Fruit fly (Drosophila melanogaster): ENCODE measurements around the gene CG17549.

Gene CG17549

DNA sequence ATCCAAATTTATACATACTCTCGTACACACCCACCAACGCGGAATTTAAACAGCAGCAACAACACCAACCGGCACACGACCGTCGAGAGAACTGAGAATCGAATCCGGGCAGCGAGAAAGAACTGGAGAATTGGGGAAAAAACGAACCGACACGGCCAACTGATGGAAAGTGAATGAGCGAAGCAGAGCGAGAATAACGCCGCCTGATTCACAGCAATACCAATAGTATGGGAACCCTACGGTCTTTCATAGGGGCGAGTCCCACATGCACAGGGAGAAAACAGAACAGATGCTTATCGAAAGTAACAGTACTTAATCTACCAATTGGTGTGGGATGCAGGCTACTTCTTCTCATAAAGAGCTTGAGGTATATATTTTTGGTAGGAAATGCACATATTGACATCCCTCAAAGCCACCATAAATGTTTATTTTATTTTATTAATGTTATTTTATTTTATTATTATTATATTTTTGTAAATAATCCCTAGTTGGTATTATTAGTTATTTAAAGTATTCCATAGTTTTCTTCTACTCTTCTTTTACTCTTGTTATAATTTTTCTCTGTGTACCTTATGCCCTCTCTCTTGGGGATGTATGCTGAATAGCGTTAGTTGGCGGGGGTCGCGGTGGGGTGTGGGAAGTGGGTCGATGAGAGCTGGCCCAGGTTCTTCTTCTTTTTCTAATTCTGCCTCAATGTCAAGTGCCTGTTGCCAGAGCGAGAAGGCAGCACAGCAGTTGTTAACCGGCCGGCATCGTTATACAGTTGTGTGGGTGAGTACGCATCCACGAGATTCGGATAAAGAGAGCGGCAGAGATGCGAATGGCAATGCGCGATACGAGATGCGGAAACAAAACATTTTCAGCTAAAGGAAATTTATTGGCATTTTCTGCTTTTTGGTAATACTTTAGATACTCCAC, 8.7 kb upstream of the CG17549 start, which contains the start of gene CG17544:
TSS of gene CG17544 (minus strand) at position 177 of the 918 bp plus-strand sequence.
- no peak for TF ChIP-seq CG17801 (GFP tag; optimal IDR thresholded peaks at IDR 0.05; ENCODE audit: partially characterized antibody)

DNA sequence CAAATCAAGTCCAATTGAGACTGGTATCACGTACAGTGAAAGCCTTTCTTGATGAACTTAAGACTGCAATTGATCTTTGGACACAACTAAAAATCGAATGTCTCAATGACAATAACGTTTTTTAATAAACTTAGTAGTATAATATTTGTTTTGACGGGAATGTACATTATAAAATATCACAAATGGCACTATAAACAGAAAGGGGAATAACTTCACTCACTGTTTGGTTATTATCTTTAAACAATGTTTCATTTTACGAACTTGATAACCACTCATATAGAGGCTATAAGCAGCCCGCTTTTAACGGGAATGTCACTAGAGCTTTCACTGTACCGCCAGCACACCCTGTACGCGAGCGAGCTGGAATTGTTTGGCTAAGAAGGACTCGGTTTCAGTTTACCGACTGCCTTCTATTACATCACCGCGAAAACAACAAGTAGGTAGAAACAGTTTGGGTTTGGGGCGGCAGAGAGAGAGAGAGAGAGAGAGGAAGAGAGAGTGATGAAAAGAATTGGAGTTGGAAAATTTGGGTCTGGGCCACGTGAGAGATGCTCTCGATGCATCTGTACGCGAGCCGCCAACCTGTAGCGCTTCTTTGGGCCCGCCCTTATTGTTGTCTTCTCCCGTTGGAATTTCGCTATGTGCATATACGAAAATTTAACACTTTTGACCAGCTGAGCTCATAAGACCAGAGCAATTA, 7.9 kb upstream of the CG17549 start:
- no peak for TF ChIP-seq CG17801 (GFP tag; optimal IDR thresholded peaks at IDR 0.05; ENCODE audit: partially characterized antibody)

DNA sequence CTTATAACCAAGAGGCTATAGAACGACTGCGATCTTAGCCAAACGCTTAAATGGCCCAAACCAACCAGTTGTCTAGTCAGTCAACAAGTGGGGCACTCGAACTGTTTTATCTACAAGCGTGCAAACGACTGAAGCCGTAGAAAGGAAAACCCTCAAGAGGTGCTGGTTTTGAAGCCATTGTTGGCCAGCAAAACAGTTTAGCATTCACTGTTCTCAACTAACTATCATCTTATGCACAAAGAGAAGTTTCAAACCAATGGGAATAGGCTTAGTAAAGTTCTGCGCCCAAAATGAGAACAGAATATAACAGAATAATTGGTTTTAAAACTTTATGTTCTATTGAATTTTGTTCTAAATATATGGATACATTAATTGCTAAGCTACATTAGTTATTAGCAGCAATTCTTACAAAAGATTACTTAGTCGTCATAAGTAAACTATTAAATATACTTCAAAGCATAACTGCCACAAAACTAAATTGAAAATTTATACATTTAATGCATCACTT, 3.9 kb upstream of the CG17549 start, which contains the start of gene CG31798:
TSS of gene CG31798 (plus strand) at position 458 of the 508 bp plus-strand sequence.
- no peak for TF ChIP-seq CG17801 (GFP tag; optimal IDR thresholded peaks at IDR 0.05; ENCODE audit: partially characterized antibody)

DNA sequence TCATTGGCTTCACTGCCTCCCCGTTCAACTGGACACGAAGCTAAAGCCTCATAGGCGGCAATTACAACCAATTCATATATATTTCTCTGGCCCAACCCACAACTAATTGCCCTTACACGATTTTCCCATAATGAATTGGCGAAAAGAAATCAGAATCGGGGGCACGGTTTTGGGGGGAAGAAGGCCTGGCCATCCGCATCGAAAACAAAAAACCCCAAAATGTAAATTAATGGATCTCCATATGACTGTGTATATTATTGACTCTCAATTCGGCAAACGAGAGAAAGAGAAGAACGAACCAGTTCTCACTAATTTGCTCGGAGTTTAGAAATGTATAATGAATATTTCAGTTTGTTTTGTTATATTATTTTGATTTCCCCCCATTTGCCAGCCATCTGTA, 909 bp downstream of the CG17549 start:
- TF ChIP-seq CG17801 (GFP tag; optimal IDR thresholded peaks at IDR 0.05; ENCODE audit: partially characterized antibody), result no peak

DNA sequence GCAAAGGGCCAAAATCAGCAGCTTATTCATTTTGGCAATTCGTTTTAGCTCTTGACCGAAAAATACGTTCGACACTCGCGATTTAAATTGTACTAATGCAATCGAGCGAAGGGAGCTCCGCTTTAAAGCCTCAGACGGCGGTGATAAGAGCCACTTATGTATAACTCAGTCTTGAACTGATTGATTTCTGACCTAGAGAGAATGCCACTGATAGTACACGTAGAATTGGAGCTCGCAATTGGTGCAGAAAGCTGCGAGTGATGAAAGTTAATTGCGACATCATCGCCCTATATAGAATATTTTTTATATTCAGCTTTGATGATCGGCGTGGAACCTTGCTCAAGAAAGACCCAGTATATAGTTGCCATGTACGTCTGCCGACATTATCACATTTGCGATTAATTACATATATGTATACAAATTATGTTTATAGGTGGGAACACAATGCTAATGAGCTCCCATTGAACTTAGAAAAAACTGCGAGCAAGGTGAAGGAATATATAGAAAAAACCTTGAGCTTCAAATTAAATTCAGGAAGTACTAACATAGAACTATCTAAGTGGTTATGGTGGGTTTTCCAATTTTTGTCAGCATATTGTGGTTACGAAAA, 3.7 kb downstream of the CG17549 start, which contains the start of gene fon:
TSS of gene fon (minus strand) at position 100 of the 610 bp plus-strand sequence.
- no peak for TF ChIP-seq CG17801 (GFP tag; optimal IDR thresholded peaks at IDR 0.05; ENCODE audit: partially characterized antibody)

DNA sequence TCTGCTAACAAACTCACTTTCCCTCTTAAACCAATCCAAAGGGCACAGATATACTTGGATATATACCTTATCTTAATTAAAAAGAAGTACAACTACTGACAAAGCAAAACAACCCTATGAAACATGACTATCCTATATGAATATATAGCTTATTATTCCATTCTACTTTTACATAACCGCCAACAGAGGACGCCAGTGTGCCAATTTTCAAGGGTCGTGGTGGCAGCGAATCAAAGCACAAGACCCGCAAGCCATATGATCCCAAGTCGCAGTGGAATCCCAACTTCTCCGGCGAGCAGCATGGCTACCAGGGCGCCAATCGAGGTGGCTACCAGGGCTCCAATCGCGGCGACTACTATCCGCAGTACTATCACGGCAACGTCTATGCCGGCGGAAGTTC, 7.5 kb downstream of the CG17549 start:
- TF ChIP-seq CG17801 (GFP tag; optimal IDR thresholded peaks at IDR 0.05; ENCODE audit: partially characterized antibody), result no peak

DNA sequence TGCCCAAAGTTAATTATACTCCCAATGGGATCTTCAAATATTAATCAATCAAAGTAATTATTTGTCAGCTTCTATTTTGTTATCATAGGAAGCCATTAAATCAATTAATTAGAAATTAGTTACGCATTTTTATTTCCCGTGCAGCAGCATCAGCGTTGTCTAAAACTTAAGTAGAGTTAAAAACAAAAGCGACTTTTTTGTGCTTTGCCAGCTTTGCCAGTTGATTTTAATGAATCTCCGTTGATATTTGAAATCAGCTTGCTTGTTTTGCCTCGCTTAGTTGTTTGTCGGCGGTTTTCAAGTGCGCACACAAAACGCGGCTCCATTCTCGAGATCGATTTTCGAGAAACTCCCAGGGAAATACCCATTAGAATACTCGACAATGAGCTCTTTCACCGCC, 9.2 kb downstream of the CG17549 start, which contains the start of gene CG17350:
TSS of gene CG17350 (plus strand) at position 301 of the 400 bp plus-strand sequence.
- TF ChIP-seq CG17801 (GFP tag; optimal IDR thresholded peaks at IDR 0.05; ENCODE audit: partially characterized antibody), result no peak

DNA sequence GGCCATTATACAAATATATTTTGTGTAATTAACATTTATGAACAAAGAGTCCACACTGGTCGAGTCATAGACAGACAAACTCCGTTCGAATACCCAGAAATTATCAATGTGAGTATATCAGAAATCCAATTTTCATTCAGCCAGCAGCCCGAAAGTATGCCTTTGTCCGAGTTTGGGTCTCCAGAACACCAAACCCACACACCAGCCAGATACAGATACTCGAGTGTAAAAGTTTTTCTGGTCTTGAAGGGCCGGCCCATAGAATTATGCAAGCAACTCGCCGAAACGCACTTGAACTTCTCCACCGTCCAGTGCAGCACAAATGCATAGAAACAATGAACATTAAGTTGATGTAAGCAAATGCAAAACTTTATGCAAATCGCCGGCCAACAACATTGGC, 11.3 kb downstream of the CG17549 start:
- no peak for TF ChIP-seq CG17801 (GFP tag; optimal IDR thresholded peaks at IDR 0.05; ENCODE audit: partially characterized antibody)

DNA sequence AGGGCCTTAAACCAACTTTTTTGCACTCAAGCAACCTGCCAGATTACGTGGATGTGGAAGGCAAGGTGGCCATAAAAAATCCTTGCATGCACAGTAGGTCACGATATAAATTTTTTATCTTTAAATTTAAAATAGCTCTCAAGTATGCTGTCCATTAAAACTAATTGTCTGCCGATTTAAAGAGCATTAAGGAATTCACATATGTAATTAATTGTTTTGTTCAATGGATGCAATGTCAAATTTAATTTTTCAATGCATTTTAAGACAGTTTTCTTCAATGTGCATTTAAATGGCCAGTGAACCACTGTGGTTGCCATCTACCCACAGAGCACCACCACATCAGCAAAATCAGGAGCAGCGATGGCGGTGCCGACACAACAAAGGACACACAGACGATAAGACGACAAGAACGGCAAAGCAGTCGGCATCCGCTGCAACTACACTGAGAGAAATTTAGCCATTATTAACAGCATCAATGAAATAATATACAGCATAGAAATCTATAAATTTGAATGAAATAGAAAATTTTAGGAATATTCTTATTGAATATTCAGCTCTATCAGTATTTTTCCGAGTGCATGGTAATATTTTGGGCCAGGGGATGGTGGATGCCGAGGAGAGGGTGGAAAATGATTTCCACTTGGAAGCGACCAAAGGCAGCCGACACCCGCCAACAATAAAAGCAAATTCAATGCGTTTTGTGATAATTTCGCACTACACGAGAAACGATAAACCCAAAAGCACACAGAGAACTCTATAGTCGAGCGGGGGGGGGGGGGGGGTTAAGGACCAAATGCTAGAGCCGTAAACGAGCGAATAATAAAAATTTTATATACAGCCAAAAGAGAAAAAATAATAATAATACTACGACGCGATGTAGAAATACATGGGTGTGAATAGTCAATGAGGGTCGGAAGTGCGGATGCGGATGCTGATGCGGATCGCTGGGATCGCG, 12.5 kb downstream of the CG17549 start:
- no peak for TF ChIP-seq CG17801 (GFP tag; optimal IDR thresholded peaks at IDR 0.05; ENCODE audit: partially characterized antibody)

DNA sequence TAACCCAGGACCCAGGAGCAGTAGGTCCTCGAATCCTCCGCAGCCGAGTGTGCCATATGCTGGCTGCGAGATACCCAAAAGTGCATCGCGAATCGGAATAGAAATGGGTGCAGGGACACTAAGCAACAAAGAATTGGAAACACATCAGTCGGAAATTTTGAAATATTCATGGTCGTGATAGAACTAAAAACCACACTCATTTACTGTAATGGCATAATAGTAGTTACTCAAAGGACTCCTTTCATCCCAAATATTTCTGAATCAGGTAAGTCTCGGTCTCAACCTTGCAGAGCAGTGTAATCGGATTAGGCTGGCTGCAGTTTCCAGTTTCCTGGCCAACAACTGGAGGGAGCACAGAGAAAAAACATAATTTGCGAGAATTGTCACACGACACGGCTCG, 13.7 kb downstream of the CG17549 start:
- no peak for TF ChIP-seq CG17801 (GFP tag; optimal IDR thresholded peaks at IDR 0.05; ENCODE audit: partially characterized antibody)

DNA sequence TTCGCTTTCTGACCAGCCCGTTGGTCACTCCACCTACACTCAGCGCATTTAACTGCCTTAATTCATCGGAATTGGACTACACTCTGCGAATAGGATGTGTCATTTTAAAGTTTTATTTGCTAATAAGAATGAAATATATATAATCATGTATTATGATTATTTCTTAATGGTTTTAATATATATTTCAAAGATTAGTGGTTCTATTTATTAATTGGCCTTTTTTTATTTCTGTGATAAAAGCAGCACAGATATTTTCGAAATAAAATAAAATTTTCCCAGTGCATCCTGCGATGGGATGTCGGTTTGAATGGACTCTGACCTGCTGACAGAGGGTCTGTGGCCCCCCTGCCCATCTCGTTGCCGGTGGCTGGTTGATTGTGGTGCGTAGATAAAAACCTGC, 16.1 kb downstream of the CG17549 start:
- no peak for TF ChIP-seq CG17801 (GFP tag; optimal IDR thresholded peaks at IDR 0.05; ENCODE audit: partially characterized antibody)

DNA sequence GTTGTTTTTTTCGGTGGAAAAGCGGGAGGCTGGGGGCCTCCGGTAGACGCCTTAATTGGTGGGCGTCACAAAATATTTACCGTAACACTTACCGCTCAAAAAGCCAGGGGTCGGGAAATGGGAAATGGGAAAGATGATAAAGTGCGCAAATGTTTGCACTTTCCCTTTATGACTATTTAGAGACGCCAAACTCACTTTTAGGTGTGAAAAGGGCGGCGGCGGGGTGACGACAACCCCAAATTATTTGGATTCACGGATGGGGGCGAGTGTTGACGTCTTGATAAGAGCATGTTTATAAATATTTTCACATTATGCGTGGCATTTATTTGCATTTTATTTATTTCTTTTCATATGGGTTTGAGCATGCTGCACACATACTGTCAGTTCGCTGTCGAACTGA, 19.8 kb downstream of the CG17549 start, which contains the start of gene CG17349:
TSS of gene CG17349 (plus strand) at position 400 of the 400 bp plus-strand sequence.
- no peak for TF ChIP-seq CG17801 (GFP tag; optimal IDR thresholded peaks at IDR 0.05; ENCODE audit: partially characterized antibody)

DNA sequence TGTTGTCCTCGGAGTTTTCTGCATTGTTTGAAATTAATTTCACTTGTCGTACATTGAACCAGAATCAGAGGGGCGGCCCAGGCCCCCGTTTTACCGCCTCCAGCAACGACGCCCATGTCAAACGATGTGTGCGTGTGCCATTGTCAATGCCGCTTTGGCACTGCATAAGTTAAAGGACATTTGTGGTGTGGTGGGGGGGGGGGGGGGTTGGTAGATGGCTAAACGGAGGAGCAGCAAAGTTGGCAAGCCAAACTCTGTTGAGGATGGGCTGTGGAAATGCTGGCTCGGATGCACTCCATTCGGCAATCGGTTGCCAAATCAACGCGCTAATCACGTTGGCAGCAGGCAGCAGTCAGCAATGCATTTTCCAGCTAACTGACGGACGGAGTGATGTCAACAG, 23.1 kb downstream of the CG17549 start:
- no peak for TF ChIP-seq CG17801 (GFP tag; optimal IDR thresholded peaks at IDR 0.05; ENCODE audit: partially characterized antibody)

DNA sequence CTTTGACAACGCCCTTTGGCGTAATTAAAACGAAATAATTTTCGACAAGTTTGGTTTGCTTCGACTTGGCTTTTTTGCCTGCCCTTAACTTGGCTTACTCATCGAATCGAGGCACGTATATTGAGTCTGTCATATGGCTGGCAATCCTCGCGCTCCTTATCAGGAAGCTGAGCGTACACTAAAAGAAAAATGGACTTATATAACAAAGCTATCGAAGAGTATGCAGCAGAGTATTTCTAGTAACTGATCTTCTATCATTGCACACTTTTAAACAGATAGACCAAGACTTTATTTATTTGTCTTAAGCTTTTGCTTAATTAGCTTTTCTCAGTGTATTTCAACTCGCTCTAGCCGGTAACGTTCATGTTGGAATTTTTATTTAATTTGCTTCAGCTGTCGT, 23.6 kb downstream of the CG17549 start:
- TF ChIP-seq CG17801 (GFP tag; optimal IDR thresholded peaks at IDR 0.05; ENCODE audit: partially characterized antibody), result no peak
